Worm (Caenorhabditis elegans): ENCODE results near the gene bcmo-2.

DNA sequence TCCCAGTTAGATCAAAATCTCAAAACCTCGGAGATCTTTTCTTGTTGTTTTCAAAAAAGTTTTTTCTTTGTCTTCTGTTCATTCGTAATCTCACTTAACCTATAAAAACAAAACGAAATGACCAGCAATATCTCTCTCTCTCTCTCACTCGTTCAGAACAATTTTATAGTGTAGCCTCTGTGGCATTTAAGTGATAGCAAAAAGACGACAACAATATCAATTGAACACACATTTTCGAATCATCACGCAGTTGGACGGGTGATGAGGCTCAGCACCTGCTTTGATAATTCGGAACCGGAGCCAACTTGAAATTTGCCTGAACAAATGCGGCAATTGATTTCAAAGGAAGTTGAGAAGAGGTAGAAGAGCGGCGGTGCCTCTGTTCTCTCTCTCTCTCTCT lies 41.7 kb upstream of the bcmo-2 start:
- TF ChIP-seq Y53G8AR.9 (GFP tag; conservative IDR thresholded peaks at IDR 0.05) (no peak), nhr-179 (tag; optimal IDR thresholded peaks at IDR 0.05) (no peak), F37B4.10 (GFP tag; IDR thresholded peaks at IDR 0.05) (no peak), snpc-4 (GFP tag; optimal IDR thresholded peaks at IDR 0.05) (no peak), snpc-4 (tag; optimal IDR thresholded peaks at IDR 0.05) (no peak), ZK185.1 (tag; optimal IDR thresholded peaks at IDR 0.05; ENCODE audit: poor library complexity, severe bottlenecking) (no peak), F39B2.1 (GFP tag; IDR thresholded peaks at IDR 0.05) (no peak), ztf-6 (GFP tag; IDR thresholded peaks at IDR 0.05) (no peak), pha-4 (tag; optimal IDR thresholded peaks at IDR 0.05) (no peak), dpl-1 (GFP tag; optimal IDR thresholded peaks at IDR 0.05) (no peak), F23B12.7 (tag; optimal IDR thresholded peaks at IDR 0.05; ENCODE audit: insufficient read depth) (no peak)

Data from whole organism, young adult.